Worm (Caenorhabditis elegans) whole organism, L2 larva: ENCODE results near the gene clec-252.
"Not testable (repeated sequence)": the region's sequence is repeated elsewhere in the genome, so short reads cannot be mapped to it uniquely, and the experiment has no call there.

ENCODE experiments used
- C34F6.9 ChIP-seq: fragments of 150-350 bp; optimal IDR thresholded peaks from 2 replicates; lab custom pipeline; 2014; ENCODE audit warnings: missing biosample characterization, missing genetic modification characterization
- ZK546.5 ChIP-seq: sonication (generic microtip); optimal IDR thresholded peaks from 2 replicates; lab custom pipeline; 2017; ENCODE audit warnings: missing biosample characterization, missing genetic modification characterization
- alr-1 ChIP-seq: fragments of 150-350 bp; optimal IDR thresholded peaks from 2 replicates; lab custom pipeline; 2014; ENCODE audit warnings: missing biosample characterization, missing genetic modification characterization
- aly-2 ChIP-seq: fragments of 150-350 bp; optimal IDR thresholded peaks from 2 replicates; lab custom pipeline; 2014; ENCODE audit warnings: missing biosample characterization, missing genetic modification characterization
- blmp-1 ChIP-seq: sonication (generic microtip); optimal IDR thresholded peaks from 2 replicates; lab custom pipeline; 2017; ENCODE audit warnings: missing genetic modification characterization, mild to moderate bottlenecking, missing compliant biosample characterization, antibody characterized with exemption, moderate library complexity; ENCODE audit not compliant: insufficient read depth
- crh-2 ChIP-seq: sonication (generic microtip); optimal IDR thresholded peaks from 2 replicates; lab custom pipeline; 2017; ENCODE audit warnings: missing biosample characterization, missing genetic modification characterization
- dmd-4 ChIP-seq: sonication (generic microtip); optimal IDR thresholded peaks from 2 replicates; lab custom pipeline; 2017; ENCODE audit warnings: missing biosample characterization, missing genetic modification characterization
- egl-27 ChIP-seq: sonication (generic microtip); optimal IDR thresholded peaks from 3 replicates; lab custom pipeline; 2017; ENCODE audit warnings: missing biosample characterization, missing genetic modification reagents, missing genetic modification characterization
- elt-3 ChIP-seq: sonication (generic microtip); optimal IDR thresholded peaks from 2 replicates; lab custom pipeline; 2017; ENCODE audit warnings: missing biosample characterization, missing genetic modification characterization
- lin-13 ChIP-seq: fragments of 150-350 bp; optimal IDR thresholded peaks from 2 replicates; lab custom pipeline; 2014; ENCODE audit warnings: missing biosample characterization, missing genetic modification reagents, missing genetic modification characterization
- lin-39 ChIP-seq: fragments of 150-350 bp; optimal IDR thresholded peaks from 2 replicates; lab custom pipeline; 2014; ENCODE audit warnings: missing biosample characterization, missing genetic modification reagents, missing genetic modification characterization
- lsy-2 ChIP-seq, 2 experiments: fragments of 150-350 bp in 1 of 2; sonication (generic microtip) in 1 of 2; optimal IDR thresholded peaks; 2 replicates each; lab custom pipeline; 2014 to 2017; ENCODE audit warnings: missing biosample characterization in 2 of 2, missing genetic modification characterization in 2 of 2
- mab-5 ChIP-seq: fragments of 150-350 bp; optimal IDR thresholded peaks from 2 replicates; lab custom pipeline; 2014; ENCODE audit warnings: missing biosample characterization, missing genetic modification characterization
- mbf-1 ChIP-seq: sonication (generic microtip); optimal IDR thresholded peaks from 2 replicates; lab custom pipeline; 2017; ENCODE audit warnings: missing biosample characterization, missing genetic modification characterization
- mdl-1 ChIP-seq, 2 experiments: fragments of 150-350 bp in 1 of 2; sonication (generic microtip) in 1 of 2; optimal IDR thresholded peaks; 2 replicates each; lab custom pipeline; 2017; ENCODE audit warnings: missing biosample characterization in 2 of 2, missing genetic modification characterization in 2 of 2
- nhr-10 ChIP-seq: sonication (generic microtip); optimal IDR thresholded peaks from 2 replicates; lab custom pipeline; 2017; ENCODE audit warnings: missing biosample characterization, missing genetic modification characterization
- nhr-12 ChIP-seq: fragments of 150-350 bp; optimal IDR thresholded peaks from 2 replicates; lab custom pipeline; 2014; ENCODE audit warnings: missing biosample characterization, missing genetic modification characterization
- nhr-21 ChIP-seq: fragments of 150-350 bp; optimal IDR thresholded peaks from 2 replicates; lab custom pipeline; 2014; ENCODE audit warnings: missing biosample characterization, missing genetic modification characterization
- nhr-237 ChIP-seq: fragments of 150-350 bp; optimal IDR thresholded peaks from 2 replicates; lab custom pipeline; 2014; ENCODE audit warnings: missing biosample characterization, missing genetic modification characterization
- nhr-25 ChIP-seq: fragments of 150-350 bp; sonication (generic microtip); optimal IDR thresholded peaks from 3 replicates; lab custom pipeline; 2014; ENCODE audit warnings: missing biosample characterization, missing genetic modification characterization
- nhr-6 ChIP-seq: fragments of 150-350 bp; optimal IDR thresholded peaks from 2 replicates; lab custom pipeline; 2014; ENCODE audit warnings: missing biosample characterization, missing genetic modification characterization
- nhr-77 ChIP-seq: fragments of 150-350 bp; optimal IDR thresholded peaks from 2 replicates; lab custom pipeline; 2014; ENCODE audit warnings: missing biosample characterization, missing genetic modification characterization
- peb-1 ChIP-seq: fragments of 150-350 bp; optimal IDR thresholded peaks from 2 replicates; lab custom pipeline; 2014; ENCODE audit warnings: missing biosample characterization, missing genetic modification characterization
- sem-4 ChIP-seq: fragments of 150-350 bp; optimal IDR thresholded peaks from 2 replicates; lab custom pipeline; 2014; ENCODE audit warnings: missing biosample characterization, missing genetic modification reagents, missing genetic modification characterization
- skn-1 ChIP-seq: sonication (generic microtip); optimal IDR thresholded peaks from 2 replicates; lab custom pipeline; 2017; ENCODE audit warnings: missing biosample characterization, missing genetic modification characterization
- sma-3 ChIP-seq: sonication (generic microtip); optimal IDR thresholded peaks from 2 replicates; lab custom pipeline; 2016; ENCODE audit warnings: missing genetic modification reagents, missing genetic modification characterization, missing compliant biosample characterization
- sma-9 ChIP-seq, 2 experiments: fragments of 150-350 bp in 1 of 2; sonication (generic microtip) in 1 of 2; optimal IDR thresholded peaks; 2 replicates each; lab custom pipeline; 2014 to 2016; ENCODE audit warnings: missing genetic modification characterization in 2 of 2, mild to moderate bottlenecking in 1 of 2, missing biosample characterization in 1 of 2, missing compliant biosample characterization in 1 of 2, missing genetic modification reagents in 1 of 2, moderate library complexity in 1 of 2
- zag-1 ChIP-seq: fragments of 150-350 bp; optimal IDR thresholded peaks from 2 replicates; lab custom pipeline; 2014; ENCODE audit warnings: missing biosample characterization, missing genetic modification characterization
- ztf-1 ChIP-seq: fragments of 200-800 bp; sonication (Bioruptor generic); conservative IDR thresholded peaks from 2 replicates; pipeline ENCODE4 v1.3.6; 2022; ENCODE audit warnings: missing genetic modification characterization, missing compliant biosample characterization
- ztf-11 ChIP-seq: sonication (generic microtip); optimal IDR thresholded peaks from 2 replicates; lab custom pipeline; 2017; ENCODE audit warnings: missing biosample characterization, missing genetic modification characterization

clec-252 gene

DNA sequence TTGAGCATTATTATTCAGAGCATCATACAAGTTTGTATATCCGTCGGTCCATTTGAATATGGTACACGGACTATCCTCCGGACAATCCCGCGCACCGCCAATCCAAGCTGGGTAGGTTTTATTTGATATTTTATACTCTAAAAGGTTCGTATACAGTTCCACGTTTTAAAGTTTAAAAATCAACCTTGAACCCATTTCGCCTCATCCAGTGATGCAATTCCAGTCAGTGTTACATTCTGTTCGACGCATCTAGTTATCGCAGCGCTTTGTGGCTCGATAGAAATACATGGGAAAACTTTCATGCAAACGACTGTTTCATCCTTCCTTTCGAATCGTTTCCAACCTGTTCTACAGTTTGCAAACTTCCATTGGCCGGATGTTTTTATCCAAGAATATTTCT, 21.3 kb upstream of the clec-252 start:
- TF ChIP-seq nhr-237 (no peak), blmp-1 (tag; lab: Kevin White, UChicago) (no peak), nhr-77 (tag; lab: Kevin White, UChicago) (no peak), alr-1 (no peak), aly-2 (tag; lab: Kevin White, UChicago) (no peak), C34F6.9 (tag; lab: Kevin White, UChicago) (no peak), egl-27 (tag; lab: Kevin White, UChicago) (no peak), lin-13 (no peak), mdl-1 (tag; optimal IDR thresholded peaks at IDR 0.05; lab: Kevin White, UChicago) (no peak)

ce11 chrV:18762044-18762443, 13.4 kb upstream of the clec-252 start, which contains the start of gene F11D11.22:
Gene F11D11.22 (plus strand): TSS chrV:18762344.
- not testable (repeated sequence) for TF ChIP-seq mbf-1 (tag; lab: Kevin White, UChicago); lin-39; nhr-237

- TF ChIP-seq dmd-4 (tag; lab: Kevin White, UChicago), result no peak
- no peak for TF ChIP-seq ZK546.5
- no peak for TF ChIP-seq sem-4 (tag; lab: Kevin White, UChicago)
- TF ChIP-seq aly-2 (tag; lab: Kevin White, UChicago), result no peak
- TF ChIP-seq lin-13, result no peak
- TF ChIP-seq alr-1, result no peak
- TF ChIP-seq ztf-11 (tag; lab: Kevin White, UChicago), result no peak
- TF ChIP-seq mab-5 (tag; lab: Kevin White, UChicago), result no peak
- TF ChIP-seq mbf-1 (tag; lab: Kevin White, UChicago), result no peak
- TF ChIP-seq crh-2 (tag; lab: Kevin White, UChicago), result no peak
- no peak for TF ChIP-seq nhr-6 (tag; lab: Kevin White, UChicago)
- no peak for TF ChIP-seq zag-1
- TF ChIP-seq skn-1 (tag; lab: Kevin White, UChicago), result no peak
- TF ChIP-seq ztf-1 (GFP tag; lab: Robert Waterston, UW), result no peak
- no peak for TF ChIP-seq nhr-21 (tag; lab: Kevin White, UChicago)
- no peak for TF ChIP-seq peb-1 (tag; lab: Kevin White, UChicago)
- TF ChIP-seq elt-3, result no peak
These were observed 12.5 kb upstream of the clec-252 start, which contains the start of gene F11D11.4 for ce11 chrV:18761078-18761477. Gene F11D11.4 (plus strand): TSS chrV:18761378.

DNA sequence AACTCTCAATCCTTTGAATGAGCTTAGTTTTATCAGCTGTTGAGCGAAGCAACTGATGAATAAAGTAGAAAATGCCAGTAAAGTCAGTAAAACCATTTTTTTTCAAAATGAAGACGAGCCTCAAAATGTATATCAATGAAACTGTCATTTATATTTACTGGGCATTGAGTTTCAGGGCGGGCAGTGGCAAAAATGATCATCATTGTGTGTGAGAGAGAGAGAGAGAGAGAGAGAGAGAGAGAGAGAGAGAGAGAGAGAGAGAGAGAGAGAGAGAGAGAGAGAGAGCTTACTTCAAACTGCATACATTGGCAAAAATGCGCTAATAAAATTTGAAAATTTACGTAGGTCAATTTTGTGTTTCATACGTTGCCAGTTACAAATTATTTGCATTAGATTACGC, 11.5 kb upstream of the clec-252 start, which contains the start of gene F11D11.3:
TSS of gene F11D11.3 (minus strand) at position 101 of the 400 bp plus-strand sequence.
- TF ChIP-seq nhr-12 (tag; lab: Kevin White, UChicago), result no peak
- TF ChIP-seq lsy-2 (tag; optimal IDR thresholded peaks at IDR 0.05; lab: Kevin White, UChicago), result no peak
- no peak for TF ChIP-seq nhr-25
- no peak for TF ChIP-seq mab-5 (tag; lab: Kevin White, UChicago)
- no peak for TF ChIP-seq sma-3 (GFP tag; lab: Kevin White, UChicago)
- TF ChIP-seq mdl-1 (tag; optimal IDR thresholded peaks at IDR 0.05; lab: Kevin White, UChicago), result no peak
- no peak for TF ChIP-seq sma-9 (GFP tag; optimal IDR thresholded peaks at IDR 0.05; lab: Kevin White, UChicago)
- no peak for TF ChIP-seq sma-9 (tag; optimal IDR thresholded peaks at IDR 0.05; lab: Kevin White, UChicago)
- TF ChIP-seq blmp-1 (tag; lab: Kevin White, UChicago), result no peak
- no peak for TF ChIP-seq sem-4 (tag; lab: Kevin White, UChicago)

- not testable (repeated sequence) for TF ChIP-seq ztf-1 (GFP tag; lab: Robert Waterston, UW); lin-39; nhr-10 (tag; lab: Kevin White, UChicago)
- TF ChIP-seq, all 48 proteins: peak for 0; not testable (repeated sequence) for 48
These were observed 5.7 kb upstream of the clec-252 start, which contains the start of gene clec-254 for ce11 chrV:18754328-18754727. Gene clec-254 (minus strand): TSS chrV:18754428.

ce11 chrV:18753036-18753435, 4.4 kb upstream of the clec-252 start, which contains the start of gene F11D11.6:
Gene F11D11.6 (minus strand): TSS chrV:18753136.
- no peak for TF ChIP-seq lin-13
- no peak for TF ChIP-seq peb-1 (tag; lab: Kevin White, UChicago)
- no peak for TF ChIP-seq skn-1 (tag; lab: Kevin White, UChicago)
